Worm (Caenorhabditis elegans): ENCODE measurements around the gene ptr-13.
A peak's percentile ranks its signal among the peaks of the same experiment; 100 is the strongest.

The ptr-13 gene

DNA sequence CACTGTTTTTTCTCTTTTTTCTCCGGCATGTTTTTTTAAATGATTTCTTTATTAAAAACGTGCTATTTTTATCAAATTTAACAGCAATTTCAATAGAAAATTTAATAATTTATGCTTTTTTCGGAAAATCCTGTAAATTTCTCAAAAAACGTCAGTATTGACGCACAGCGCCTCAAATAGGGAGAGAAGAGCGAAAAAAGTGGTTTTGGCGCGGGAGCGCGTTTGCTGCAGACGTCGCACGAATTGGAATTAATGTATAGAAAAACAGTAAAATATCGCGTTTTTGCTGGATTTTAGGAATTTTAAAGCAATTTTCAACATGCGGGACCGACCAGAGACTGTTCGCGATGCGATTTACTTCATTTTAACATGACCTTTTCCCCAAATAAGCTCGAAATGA is 6.6 kb upstream of the ptr-13 start:
- TF ChIP-seq ceh-31 (tag; optimal IDR thresholded peaks at IDR 0.05), result peak; percentile 13

DNA sequence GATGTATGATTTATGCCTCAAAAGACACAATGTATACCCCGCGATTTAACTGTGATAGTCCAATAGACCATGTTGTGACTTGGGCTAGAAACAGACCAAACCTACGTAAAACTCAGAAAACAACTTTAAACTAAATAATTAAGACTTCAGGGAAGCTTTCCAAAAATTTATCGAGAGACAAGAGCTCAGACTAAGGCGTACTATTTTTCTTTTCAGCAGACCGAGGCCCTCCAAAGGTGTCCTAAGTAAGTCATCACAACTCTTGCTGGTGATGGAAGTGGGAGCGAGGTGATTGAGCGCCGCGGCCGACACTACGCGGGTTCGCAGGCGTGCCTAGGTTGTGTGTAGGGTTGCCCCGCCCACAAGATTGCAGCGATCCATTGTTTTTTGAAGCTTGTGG is 4.8 kb upstream of the ptr-13 start:
- TF ChIP-seq hlh-30 (tag; optimal IDR thresholded peaks at IDR 0.05; ENCODE audit: insufficient read depth) (no peak), C08G9.2 (tag; optimal IDR thresholded peaks at IDR 0.05) (peak; percentile 18), ama-1 (optimal IDR thresholded peaks at IDR 0.05) (peak; percentile 68)

DNA sequence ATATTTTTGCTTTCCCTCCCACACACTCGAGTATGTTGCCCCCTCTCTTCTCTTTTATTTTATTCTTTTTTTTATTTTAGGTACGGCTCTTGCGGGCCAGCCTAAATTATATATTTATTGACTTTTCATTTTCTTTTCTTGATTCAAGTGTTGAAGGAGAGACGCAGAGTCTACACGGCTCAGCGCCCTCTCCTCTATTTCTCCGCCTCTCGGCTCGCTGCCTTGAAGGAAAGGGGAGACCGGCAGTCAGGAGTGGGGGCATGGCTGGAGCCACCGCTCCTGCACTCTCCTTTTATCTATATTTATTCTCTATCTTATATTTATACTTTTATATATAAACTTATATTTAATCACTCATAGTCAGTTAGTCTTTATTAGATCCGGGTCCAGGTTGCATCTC is 4.1 kb upstream of the ptr-13 start:
- TF ChIP-seq nfya-1 (tag; optimal IDR thresholded peaks at IDR 0.05) (peak; percentile 7), C08G9.2 (tag; optimal IDR thresholded peaks at IDR 0.05) (no peak), ceh-48 (tag; optimal IDR thresholded peaks at IDR 0.05) (peak; percentile 49), madf-2 (tag; optimal IDR thresholded peaks at IDR 0.05) (no peak), dmd-4 (tag; optimal IDR thresholded peaks at IDR 0.05; ENCODE audit: borderline replicate concordance) (no peak), ceh-24 (tag; optimal IDR thresholded peaks at IDR 0.05) (no peak), dve-1 (tag; optimal IDR thresholded peaks at IDR 0.05) (no peak), pha-4 (tag; optimal IDR thresholded peaks at IDR 0.05) (no peak), ama-1 (optimal IDR thresholded peaks at IDR 0.05) (no peak), elt-2 (tag; optimal IDR thresholded peaks at IDR 0.05) (no peak), nhr-232 (tag; optimal IDR thresholded peaks at IDR 0.05) (no peak), hlh-8 (tag; optimal IDR thresholded peaks at IDR 0.05) (no peak), ets-4 (tag; optimal IDR thresholded peaks at IDR 0.05) (no peak), pha-2 (tag; optimal IDR thresholded peaks at IDR 0.05) (no peak), hlh-13 (GFP tag; optimal IDR thresholded peaks at IDR 0.05) (no peak), zip-5 (tag; optimal IDR thresholded peaks at IDR 0.05) (no peak), npax-4 (tag; optimal IDR thresholded peaks at IDR 0.05) (no peak), ahr-1 (tag; optimal IDR thresholded peaks at IDR 0.05) (no peak), unc-42 (tag; optimal IDR thresholded peaks at IDR 0.05) (peak; percentile 18)

DNA sequence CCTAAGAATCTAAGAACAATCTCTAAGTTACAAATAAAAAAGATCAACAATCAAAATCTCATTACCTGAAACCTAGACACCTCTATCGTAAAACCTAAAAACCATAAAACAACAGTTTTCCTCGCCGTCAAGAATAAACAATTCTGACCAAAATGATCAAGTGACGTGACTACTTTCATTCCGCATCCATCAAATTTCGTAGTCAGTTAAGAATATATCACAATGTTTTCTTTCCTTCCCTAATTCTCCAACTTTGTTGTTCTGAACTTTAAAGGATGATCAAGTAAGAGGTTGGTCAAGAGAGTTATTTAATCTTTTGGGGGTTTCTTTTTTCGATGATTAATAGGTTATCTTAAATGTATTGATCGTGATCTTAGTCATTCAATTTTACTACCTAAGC is 1.0 kb upstream of the ptr-13 start:
- TF ChIP-seq pat-9 (tag; optimal IDR thresholded peaks at IDR 0.05) (no peak), ceh-45 (GFP tag; IDR thresholded peaks at IDR 0.05) (no peak), madf-2 (tag; optimal IDR thresholded peaks at IDR 0.05) (no peak), K02D7.2 (tag; optimal IDR thresholded peaks at IDR 0.05) (no peak), ama-1 (optimal IDR thresholded peaks at IDR 0.05) (no peak), lin-11 (tag; optimal IDR thresholded peaks at IDR 0.05) (no peak), che-1 (tag; optimal IDR thresholded peaks at IDR 0.05) (no peak), hlh-6 (tag; optimal IDR thresholded peaks at IDR 0.05) (no peak), pha-4 (tag; optimal IDR thresholded peaks at IDR 0.05) (no peak), unc-86 (tag; optimal IDR thresholded peaks at IDR 0.05) (no peak), ahr-1 (tag; optimal IDR thresholded peaks at IDR 0.05) (no peak), lim-6 (tag; optimal IDR thresholded peaks at IDR 0.05) (no peak)

DNA sequence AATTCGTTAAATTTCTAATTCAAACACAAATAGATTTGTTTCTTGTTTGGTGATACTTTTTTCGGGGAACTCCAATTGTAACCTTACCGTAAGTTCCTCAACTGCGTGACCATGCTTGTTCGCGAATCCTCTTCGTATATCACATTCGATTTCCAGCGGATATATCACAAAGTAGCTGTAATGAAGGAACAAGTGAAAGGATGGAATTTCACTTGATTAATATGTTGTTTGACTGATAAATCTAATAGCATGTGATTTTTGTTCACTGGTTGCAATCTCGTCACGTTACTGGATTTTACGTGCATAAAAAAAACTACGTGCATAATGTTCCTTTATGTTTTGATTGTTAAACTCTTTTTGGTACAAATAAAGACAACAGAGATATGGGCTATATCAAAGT is 606 bp downstream of the ptr-13 start:
- TF ChIP-seq ets-4 (tag; optimal IDR thresholded peaks at IDR 0.05) (no peak), pha-4 (tag; optimal IDR thresholded peaks at IDR 0.05) (no peak), pag-3 (tag; optimal IDR thresholded peaks at IDR 0.05; ENCODE audit: borderline replicate concordance) (no peak), ref-2 (tag; optimal IDR thresholded peaks at IDR 0.05) (no peak), syd-9 (tag; optimal IDR thresholded peaks at IDR 0.05) (no peak), K09A11.1 (tag; optimal IDR thresholded peaks at IDR 0.05; ENCODE audit: insufficient read depth) (no peak), pat-9 (tag; optimal IDR thresholded peaks at IDR 0.05) (no peak), hlh-15 (tag; optimal IDR thresholded peaks at IDR 0.05) (no peak), T23F11.4 (GFP tag; optimal IDR thresholded peaks at IDR 0.05) (no peak), ztf-16 (tag; optimal IDR thresholded peaks at IDR 0.05) (no peak), lin-11 (tag; optimal IDR thresholded peaks at IDR 0.05) (no peak), ama-1 (optimal IDR thresholded peaks at IDR 0.05) (no peak), odd-2 (tag; optimal IDR thresholded peaks at IDR 0.05) (no peak), madf-2 (tag; optimal IDR thresholded peaks at IDR 0.05) (no peak), elt-4 (tag; optimal IDR thresholded peaks at IDR 0.05) (no peak), hlh-8 (tag; optimal IDR thresholded peaks at IDR 0.05) (no peak), unc-55 (GFP tag; optimal IDR thresholded peaks at IDR 0.05) (no peak), mec-3 (tag; optimal IDR thresholded peaks at IDR 0.05; ENCODE audit: borderline replicate concordance) (no peak), elt-2 (tag; optimal IDR thresholded peaks at IDR 0.05) (no peak)

Measured in whole organism, late embryonic.